Worm (Caenorhabditis elegans) whole organism, L1 larva: ENCODE data around the gene ZK666.14.

ENCODE experiments used
- lin-39 ChIP-seq: fragments of 150-350 bp; optimal IDR thresholded peaks from 2 replicates; lab custom pipeline; 2014; ENCODE audit warnings: missing biosample characterization, missing genetic modification reagents, missing genetic modification characterization
- nhr-77 ChIP-seq: fragments of 150-350 bp; optimal IDR thresholded peaks from 2 replicates; lab custom pipeline; 2014; ENCODE audit warnings: missing biosample characterization, missing genetic modification characterization
- unc-62 ChIP-seq: fragments of 150-350 bp; optimal IDR thresholded peaks from 2 replicates; lab custom pipeline; 2014; ENCODE audit warnings: missing biosample characterization, missing genetic modification reagents, missing genetic modification characterization

ce11 chrII:10525134-10525533 is 30.6 kb downstream of the ZK666.14 start:
- TF ChIP-seq lin-39 = no peak
- TF ChIP-seq unc-62 (GFP tag; lab: Kevin White, UChicago) = no peak
- no peak for TF ChIP-seq nhr-77 (tag; lab: Kevin White, UChicago)
